Worm (Caenorhabditis elegans) whole organism, L1 larva: ENCODE measurements around the gene ins-9.

Experiments used
- C34B4.2 ChIP-seq: sonication (generic microtip); optimal IDR thresholded peaks from 2 replicates; lab custom pipeline; 2017; ENCODE audit warnings: mild to moderate bottlenecking, missing genetic modification characterization, missing compliant biosample characterization
- Y116A8C.19 ChIP-seq: sonication (generic microtip); optimal IDR thresholded peaks from 2 replicates; lab custom pipeline; 2016; ENCODE audit warnings: missing compliant biosample characterization, missing genetic modification characterization, borderline replicate concordance
- aha-1 ChIP-seq: fragments of 150-350 bp; optimal IDR thresholded peaks from 2 replicates; lab custom pipeline; 2014; ENCODE audit warnings: missing biosample characterization, missing genetic modification characterization
- alr-1 ChIP-seq: fragments of 200-800 bp; sonication (Bioruptor generic); optimal IDR thresholded peaks from 2 replicates; lab custom pipeline; 2018; ENCODE audit warnings: borderline replicate concordance, mild to moderate bottlenecking, missing genetic modification characterization, missing compliant biosample characterization
- aly-2 ChIP-seq: fragments of 150-350 bp; optimal IDR thresholded peaks from 2 replicates; lab custom pipeline; 2014; ENCODE audit warnings: missing biosample characterization, missing genetic modification characterization
- ceh-8 ChIP-seq: fragments of 200-800 bp; sonication (Bioruptor generic); optimal IDR thresholded peaks from 2 replicates; lab custom pipeline; 2018; ENCODE audit warnings: mild to moderate bottlenecking, missing genetic modification characterization, moderate library complexity, missing compliant biosample characterization
- dpl-1 ChIP-seq, 3 experiments: fragments of 150-350 bp in 2 of 3; sonication (generic microtip) in 1 of 3; optimal IDR thresholded peaks; 2 replicates each; lab custom pipeline; 2014 to 2017; ENCODE audit warnings: missing biosample characterization in 3 of 3, missing genetic modification characterization in 3 of 3, missing genetic modification reagents in 3 of 3
- dsc-1 ChIP-seq: sonication (generic microtip); optimal IDR thresholded peaks from 2 replicates; lab custom pipeline; 2016; ENCODE audit warnings: mild to moderate bottlenecking, missing genetic modification characterization, missing compliant biosample characterization
- efl-1 ChIP-seq, 4 experiments: fragments of 150-350 bp; optimal IDR thresholded peaks in 3 of 4; peaks in 1 of 4; 1 replicate in 1 of 4; 2 replicates in 3 of 4; lab custom pipeline; 2014; ENCODE audit warnings: missing biosample characterization in 2 of 4, missing genetic modification characterization in 2 of 4, missing genetic modification reagents in 2 of 4
- egl-27 ChIP-seq, 2 experiments: fragments of 150-350 bp in 1 of 2; sonication (generic microtip); optimal IDR thresholded peaks; 3 replicates each; lab custom pipeline; 2017 to 2018; ENCODE audit warnings: missing biosample characterization in 2 of 2, missing genetic modification characterization in 2 of 2, missing genetic modification reagents in 2 of 2
- fkh-10 ChIP-seq: sonication (generic microtip); optimal IDR thresholded peaks from 2 replicates; lab custom pipeline; 2017; ENCODE audit warnings: missing biosample characterization, missing genetic modification reagents, missing genetic modification characterization
- fkh-8 ChIP-seq: sonication (generic microtip); optimal IDR thresholded peaks from 2 replicates; lab custom pipeline; 2016; ENCODE audit warnings: mild to moderate bottlenecking, missing genetic modification characterization, missing compliant biosample characterization
- fos-1 ChIP-seq: fragments of 150-350 bp; optimal IDR thresholded peaks from 2 replicates; lab custom pipeline; 2014; ENCODE audit warnings: missing biosample characterization, missing genetic modification characterization
- hlh-17 ChIP-seq: fragments of 200-800 bp; sonication (Bioruptor generic); optimal IDR thresholded peaks from 2 replicates; lab custom pipeline; 2018; ENCODE audit warnings: missing genetic modification characterization, mild to moderate bottlenecking, missing compliant biosample characterization, moderate library complexity, borderline replicate concordance
- hlh-4 ChIP-seq: sonication (generic microtip); optimal IDR thresholded peaks from 2 replicates; lab custom pipeline; 2016; ENCODE audit warnings: mild to moderate bottlenecking, missing genetic modification characterization, missing compliant biosample characterization
- isw-1 ChIP-seq: fragments of 200-800 bp; sonication (Bioruptor generic); IDR thresholded peaks from 2 replicates; pipeline ENCODE4 v1.3.6; 2022; ENCODE audit warnings: missing genetic modification characterization, missing compliant biosample characterization
- lin-14 ChIP-seq: fragments of 200-800 bp; sonication (Bioruptor generic); optimal IDR thresholded peaks from 2 replicates; lab custom pipeline; 2018; ENCODE audit warnings: mild to moderate bottlenecking, missing genetic modification characterization, moderate library complexity, missing compliant biosample characterization
- lin-35 ChIP-seq, 2 experiments: fragments of 150-350 bp; optimal IDR thresholded peaks; 2 replicates each; lab custom pipeline; 2014; ENCODE audit warnings: missing biosample characterization in 2 of 2, missing genetic modification characterization in 2 of 2, missing genetic modification reagents in 2 of 2
- mdl-1 ChIP-seq, 2 experiments: fragments of 150-350 bp; optimal IDR thresholded peaks; 2 replicates each; lab custom pipeline; 2014 to 2017; ENCODE audit warnings: missing biosample characterization in 2 of 2, missing genetic modification characterization in 2 of 2, inconsistent platforms in 1 of 2
- mef-2 ChIP-seq: fragments of 150-350 bp; optimal IDR thresholded peaks from 2 replicates; lab custom pipeline; 2014; ENCODE audit warnings: missing biosample characterization, missing genetic modification characterization
- mep-1 ChIP-seq: fragments of 150-350 bp; optimal IDR thresholded peaks from 2 replicates; lab custom pipeline; 2014; ENCODE audit warnings: missing biosample characterization, missing genetic modification characterization
- nhr-11 ChIP-seq: fragments of 150-350 bp; optimal IDR thresholded peaks from 2 replicates; lab custom pipeline; 2014; ENCODE audit warnings: missing biosample characterization, missing genetic modification characterization
- nhr-12 ChIP-seq: sonication (generic microtip); optimal IDR thresholded peaks from 2 replicates; lab custom pipeline; 2017; ENCODE audit warnings: missing biosample characterization, missing genetic modification characterization
- nhr-20 ChIP-seq: sonication (generic microtip); optimal IDR thresholded peaks from 2 replicates; lab custom pipeline; 2016; ENCODE audit warnings: mild to moderate bottlenecking, missing genetic modification characterization, missing compliant biosample characterization
- nhr-237 ChIP-seq: fragments of 150-350 bp; optimal IDR thresholded peaks from 2 replicates; lab custom pipeline; 2014; ENCODE audit warnings: missing biosample characterization, missing genetic modification characterization
- nhr-28 ChIP-seq: fragments of 150-350 bp; optimal IDR thresholded peaks from 2 replicates; lab custom pipeline; 2014; ENCODE audit warnings: missing biosample characterization, missing genetic modification characterization
- nhr-76 ChIP-seq: sonication (generic microtip); optimal IDR thresholded peaks from 2 replicates; lab custom pipeline; 2017; ENCODE audit warnings: missing biosample characterization, missing genetic modification characterization
- nhr-77 ChIP-seq: fragments of 150-350 bp; optimal IDR thresholded peaks from 2 replicates; lab custom pipeline; 2014; ENCODE audit warnings: missing biosample characterization, missing genetic modification characterization
- nhr-85 ChIP-seq: sonication (generic microtip); peaks from one replicate; lab custom pipeline; 2016; ENCODE audit warnings: missing genetic modification characterization, inconsistent platforms, missing compliant biosample characterization
- skn-1 ChIP-seq: fragments of 150-350 bp; optimal IDR thresholded peaks from 2 replicates; lab custom pipeline; 2014; ENCODE audit warnings: missing biosample characterization, missing genetic modification characterization
- snpc-4 ChIP-seq: fragments of 150-350 bp; optimal IDR thresholded peaks from 2 replicates; lab custom pipeline; 2014; ENCODE audit warnings: missing biosample characterization, missing genetic modification characterization
- snu-23 ChIP-seq: sonication (generic microtip); optimal IDR thresholded peaks from 2 replicates; lab custom pipeline; 2016; ENCODE audit warnings: missing genetic modification characterization, missing compliant biosample characterization
- sox-4 ChIP-seq: sonication (generic microtip); optimal IDR thresholded peaks from 2 replicates; lab custom pipeline; 2016; ENCODE audit warnings: missing genetic modification characterization, missing compliant biosample characterization
- sup-37 ChIP-seq: fragments of 200-800 bp; sonication (Bioruptor generic); optimal IDR thresholded peaks from 2 replicates; lab custom pipeline; 2018; ENCODE audit warnings: mild to moderate bottlenecking, missing genetic modification characterization, missing compliant biosample characterization
- tbx-2 ChIP-seq: sonication (generic microtip); optimal IDR thresholded peaks from 2 replicates; lab custom pipeline; 2016; ENCODE audit warnings: missing genetic modification characterization, missing compliant biosample characterization
- tlp-1 ChIP-seq: fragments of 150-350 bp; optimal IDR thresholded peaks from 2 replicates; lab custom pipeline; 2014; ENCODE audit warnings: missing biosample characterization, missing genetic modification characterization
- vab-15 ChIP-seq: sonication (generic microtip); optimal IDR thresholded peaks from 2 replicates; lab custom pipeline; 2017; ENCODE audit warnings: missing genotype, mild to moderate bottlenecking, missing genetic modification characterization, missing compliant biosample characterization
- xbp-1 ChIP-seq: sonication (generic microtip); optimal IDR thresholded peaks from 2 replicates; lab custom pipeline; 2016; ENCODE audit warnings: missing genetic modification characterization, missing compliant biosample characterization
- ztf-11 ChIP-seq, 2 experiments: sonication (generic microtip); optimal IDR thresholded peaks; 2 replicates each; lab custom pipeline; 2016 to 2017; ENCODE audit warnings: missing genetic modification characterization in 2 of 2, missing biosample characterization in 1 of 2, missing compliant biosample characterization in 1 of 2

Gene ins-9

DNA sequence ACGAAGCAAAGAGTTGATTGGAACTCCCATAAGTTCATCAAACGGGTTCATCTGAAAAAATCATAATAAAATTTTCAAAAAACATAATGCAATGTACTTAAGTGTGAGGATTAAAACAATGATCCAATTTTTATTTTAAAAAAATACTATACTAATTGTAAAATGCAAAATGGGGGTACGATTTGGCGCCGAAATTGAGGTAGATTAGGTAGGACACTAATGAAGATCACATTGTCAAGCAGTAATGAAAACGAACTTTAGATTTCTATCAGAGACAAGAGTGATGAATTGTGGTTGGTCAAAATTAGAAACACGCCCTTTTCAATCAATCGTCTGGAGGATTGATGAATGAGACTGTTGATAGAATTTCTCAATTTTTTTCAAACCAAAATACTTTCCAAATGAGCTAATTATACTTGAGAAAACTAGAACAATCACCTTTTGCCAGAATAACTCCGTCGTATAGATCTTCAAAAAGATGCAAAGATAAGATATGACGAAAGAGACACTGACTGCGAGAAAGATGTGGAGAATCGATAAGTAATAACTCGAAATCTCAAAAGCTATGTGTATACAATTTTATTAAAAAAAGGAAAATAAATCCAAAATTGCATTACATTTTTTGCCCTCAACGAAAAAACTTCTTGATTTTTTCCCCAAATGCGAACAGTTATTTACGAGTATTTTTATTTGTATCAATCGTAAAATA is 8.4 kb downstream of the ins-9 start, which contains the start of gene C06E2.5:
Gene C06E2.5, minus strand, starts transcription at position 51 of the 709 bp plus-strand sequence.
- TF ChIP-seq lin-14 (GFP tag; lab: Kevin White, UChicago), result peak; percentile 33
- no peak for TF ChIP-seq dpl-1 (GFP tag; optimal IDR thresholded peaks at IDR 0.05; lab: Kevin White, UChicago)
- no peak for TF ChIP-seq isw-1 (GFP tag; lab: Robert Waterston, UW)
- no peak for TF ChIP-seq efl-1 (optimal IDR thresholded peaks at IDR 0.05; lab: Kevin White, UChicago)
- TF ChIP-seq efl-1 (GFP tag; optimal IDR thresholded peaks at IDR 0.05 in 1 of 2; lab: Kevin White, UChicago), result no peak
- TF ChIP-seq hlh-17 (GFP tag; lab: Kevin White, UChicago), result no peak
- no peak for TF ChIP-seq C34B4.2 (tag; lab: Kevin White, UChicago)
- TF ChIP-seq lin-35 (GFP tag; optimal IDR thresholded peaks at IDR 0.05; lab: Kevin White, UChicago), result no peak
- peak; percentile 80 for TF ChIP-seq nhr-85 (tag; lab: Kevin White, UChicago)
- TF ChIP-seq aly-2 (tag; lab: Kevin White, UChicago), result no peak
- TF ChIP-seq ceh-8, result no peak
- no peak for TF ChIP-seq alr-1 (tag; lab: Kevin White, UChicago)
- TF ChIP-seq, all 84 proteins: peak for 2

- no peak for TF ChIP-seq skn-1 (tag; lab: Kevin White, UChicago)
- no peak for TF ChIP-seq fkh-8
- TF ChIP-seq Y116A8C.19 (tag; lab: Kevin White, UChicago), result no peak
- no peak for TF ChIP-seq xbp-1 (tag; lab: Kevin White, UChicago)
- no peak for TF ChIP-seq nhr-28 (tag; lab: Kevin White, UChicago)
- TF ChIP-seq ceh-8, result no peak
- TF ChIP-seq snu-23 (GFP tag; lab: Kevin White, UChicago), result no peak
- no peak for TF ChIP-seq tlp-1 (tag; lab: Kevin White, UChicago)
- no peak for TF ChIP-seq aha-1 (tag; lab: Kevin White, UChicago)
- TF ChIP-seq dsc-1 (tag; lab: Kevin White, UChicago), result no peak
- TF ChIP-seq nhr-20 (tag; lab: Kevin White, UChicago), result no peak
- TF ChIP-seq fos-1 (tag; lab: Kevin White, UChicago), result no peak
- TF ChIP-seq nhr-12 (tag; lab: Kevin White, UChicago), result no peak
- TF ChIP-seq snpc-4 (tag; lab: Kevin White, UChicago), result no peak
- no peak for TF ChIP-seq sox-4 (tag; lab: Kevin White, UChicago)
- no peak for TF ChIP-seq nhr-85 (tag; lab: Kevin White, UChicago)
- TF ChIP-seq mdl-1 (tag; optimal IDR thresholded peaks at IDR 0.05; lab: Kevin White, UChicago), result no peak
- no peak for TF ChIP-seq mef-2
- TF ChIP-seq mep-1 (tag; lab: Kevin White, UChicago), result no peak
Observed at ce11 chrX:8854409-8854808, 12.1 kb downstream of the ins-9 start.

DNA sequence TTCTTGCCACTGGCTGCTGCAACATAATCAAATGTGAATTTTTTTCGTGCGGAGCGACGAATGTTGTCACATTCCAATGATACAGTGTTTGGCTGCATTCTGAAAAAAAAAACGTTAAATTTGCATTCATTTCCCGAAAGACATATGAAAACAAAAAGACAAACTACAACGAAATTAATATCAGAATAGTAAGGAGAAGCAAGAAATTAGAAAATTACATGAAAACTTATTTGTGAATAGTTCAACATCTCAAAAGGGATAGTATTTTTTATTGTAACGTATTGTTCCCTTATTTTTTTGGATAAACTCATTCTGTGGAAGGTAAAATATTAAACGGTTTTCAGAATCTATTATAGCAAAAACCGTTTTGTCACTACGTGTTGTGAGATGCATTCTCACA is 12.9 kb downstream of the ins-9 start, which contains the start of gene sprp-4:
Gene sprp-4, minus strand, starts transcription at position 101 of the 400 bp plus-strand sequence.
- TF ChIP-seq dpl-1 (GFP tag; optimal IDR thresholded peaks at IDR 0.05; lab: Kevin White, UChicago), result no peak
- no peak for TF ChIP-seq hlh-4 (tag; lab: Kevin White, UChicago)
- no peak for TF ChIP-seq mep-1 (tag; lab: Kevin White, UChicago)
- TF ChIP-seq nhr-77 (tag; lab: Kevin White, UChicago), result no peak
- no peak for TF ChIP-seq nhr-237
- no peak for TF ChIP-seq nhr-28 (tag; lab: Kevin White, UChicago)
- TF ChIP-seq tbx-2, result no peak
- no peak for TF ChIP-seq ztf-11 (tag; optimal IDR thresholded peaks at IDR 0.05; lab: Kevin White, UChicago)
- no peak for TF ChIP-seq nhr-76 (tag; lab: Kevin White, UChicago)
- TF ChIP-seq aha-1 (tag; lab: Kevin White, UChicago), result no peak
- no peak for TF ChIP-seq sup-37 (GFP tag; lab: Kevin White, UChicago)
- no peak for TF ChIP-seq vab-15 (tag; lab: Kevin White, UChicago)
- TF ChIP-seq nhr-11, result no peak
- no peak for TF ChIP-seq efl-1 (optimal IDR thresholded peaks at IDR 0.05; lab: Kevin White, UChicago)
- TF ChIP-seq efl-1 (GFP tag; optimal IDR thresholded peaks at IDR 0.05 in 1 of 2; lab: Kevin White, UChicago), result no peak
- no peak for TF ChIP-seq fkh-10 (GFP tag; lab: Kevin White, UChicago)
- no peak for TF ChIP-seq egl-27 (tag; optimal IDR thresholded peaks at IDR 0.05; lab: Kevin White, UChicago)
- no peak for TF ChIP-seq nhr-85 (tag; lab: Kevin White, UChicago)
